Fruit fly (Drosophila melanogaster) whole organism, pupa: ENCODE measurements around the gene PQBP1.
A peak's percentile ranks its signal among the peaks of the same experiment; 100 is the strongest.

ENCODE experiments used
- CG4496 ChIP-seq: fragments of 200-800 bp; sonication (Bioruptor generic); IDR thresholded peaks from 3 replicates; pipeline ENCODE4 v1.3.6; 2022; ENCODE audit warnings: missing biosample characterization, missing genetic modification characterization
- CG9948 ChIP-seq: fragments of 200-800 bp; sonication (Bioruptor generic); optimal IDR thresholded peaks from 2 replicates; lab custom pipeline; 2018; ENCODE audit warnings: missing biosample characterization, mild to moderate bottlenecking, missing genetic modification characterization, moderate library complexity
- Ets98B ChIP-seq: fragments of 200-800 bp; sonication (Bioruptor generic); IDR thresholded peaks from 2 replicates; pipeline ENCODE4 v1.3.6; 2022; ENCODE audit warnings: missing biosample characterization, missing genetic modification characterization
- Pif1B ChIP-seq: fragments of 200-800 bp; sonication (Bioruptor generic); optimal IDR thresholded peaks from 3 replicates; lab custom pipeline; 2016; ENCODE audit warnings: missing biosample characterization, missing genetic modification characterization

- TF ChIP-seq Pif1B (GFP tag; lab: Kevin White, UChicago) (peak; percentile 89), Ets98B (GFP tag; lab: Robert Waterston, UW) (peak; percentile 94), CG4496 (peak; percentile 96), CG9948 (tag; lab: Kevin White, UChicago) (peak; percentile 84)
Observed at dm6 chr3R:25024895-25025557, 40.6 kb upstream of the PQBP1 start, which contains the start of the genes EMC6 and Hr96.
